Worm (Caenorhabditis elegans) whole organism, young adult: ENCODE measurements around the gene C44C10.3.
A peak's percentile ranks its signal among the peaks of the same experiment; 100 is the strongest.

Experiments
- D2030.7 ChIP-seq: fragments of 200-800 bp; sonication (Bioruptor generic); IDR thresholded peaks from 2 replicates; pipeline ENCODE4 v1.3.6; 2022; ENCODE audit warnings: missing genetic modification reagents, missing genetic modification characterization, missing compliant biosample characterization
- F39B2.1 ChIP-seq: fragments of 200-800 bp; sonication (Bioruptor generic); IDR thresholded peaks from 2 replicates; pipeline ENCODE4 v1.3.6; 2022; ENCODE audit warnings: missing genetic modification reagents, missing genetic modification characterization, missing compliant biosample characterization
- F49E8.2 ChIP-seq: sonication (generic microtip); optimal IDR thresholded peaks from 3 replicates; lab custom pipeline; 2017; ENCODE audit warnings: missing genetic modification characterization, mild to moderate bottlenecking, missing compliant biosample characterization, antibody characterized with exemption, moderate library complexity; ENCODE audit not compliant: insufficient read depth
- F55B11.4 ChIP-seq: sonication (generic microtip); optimal IDR thresholded peaks from 2 replicates; lab custom pipeline; 2016; ENCODE audit warnings: missing compliant biosample characterization, missing genetic modification characterization, borderline replicate concordance; ENCODE audit not compliant: insufficient read depth
- F57A8.1 ChIP-seq: fragments of 200-800 bp; sonication (Bioruptor generic); optimal IDR thresholded peaks from 2 replicates; lab custom pipeline; 2018; ENCODE audit warnings: mild to moderate bottlenecking, missing genetic modification characterization, moderate library complexity, missing compliant biosample characterization
- F57C9.4 ChIP-seq: sonication (generic microtip); optimal IDR thresholded peaks from 2 replicates; lab custom pipeline; 2017; ENCODE audit warnings: mild to moderate bottlenecking, missing genetic modification characterization, missing compliant biosample characterization
- K11D2.4 ChIP-seq: fragments of 200-800 bp; sonication (Bioruptor generic); IDR thresholded peaks from 2 replicates; pipeline ENCODE4 v1.3.6; 2022; ENCODE audit warnings: missing genetic modification reagents, missing genetic modification characterization, missing compliant biosample characterization
- K12H6.12 ChIP-seq: fragments of 200-800 bp; sonication (Bioruptor generic); optimal IDR thresholded peaks from 2 replicates; lab custom pipeline; 2018; ENCODE audit warnings: mild to moderate bottlenecking, missing genetic modification characterization, missing compliant biosample characterization
- T26A5.8 ChIP-seq: sonication (generic microtip); optimal IDR thresholded peaks from 2 replicates; lab custom pipeline; 2016; ENCODE audit warnings: missing genetic modification characterization, missing compliant biosample characterization
- Y53G8AR.9 ChIP-seq: fragments of 200-800 bp; sonication (Bioruptor generic); conservative IDR thresholded peaks from 2 replicates; pipeline ENCODE4 v1.3.6; 2022; ENCODE audit warnings: missing genetic modification reagents, missing genetic modification characterization, missing compliant biosample characterization
- ZK185.1 ChIP-seq: sonication (generic microtip); optimal IDR thresholded peaks from 2 replicates; lab custom pipeline; 2016; ENCODE audit warnings: mild to moderate bottlenecking, missing genetic modification characterization, missing compliant biosample characterization; ENCODE audit not compliant: poor library complexity, severe bottlenecking
- atf-7 ChIP-seq: sonication (generic microtip); optimal IDR thresholded peaks from 2 replicates; lab custom pipeline; 2017; ENCODE audit warnings: mild to moderate bottlenecking, missing genetic modification characterization, missing compliant biosample characterization
- attf-6 ChIP-seq: fragments of 200-800 bp; sonication (Bioruptor generic); IDR thresholded peaks from 2 replicates; pipeline ENCODE4 v1.3.6; 2022; ENCODE audit warnings: missing genetic modification reagents, missing genetic modification characterization, missing compliant biosample characterization
- ceh-100 ChIP-seq: fragments of 200-800 bp; sonication (Bioruptor generic); IDR thresholded peaks from 2 replicates; pipeline ENCODE4 v1.3.6; 2022; ENCODE audit warnings: missing genetic modification reagents, missing genetic modification characterization, missing compliant biosample characterization
- ceh-27 ChIP-seq: fragments of 200-800 bp; sonication (Bioruptor generic); optimal IDR thresholded peaks from 2 replicates; lab custom pipeline; 2018; ENCODE audit warnings: mild to moderate bottlenecking, missing genetic modification characterization, moderate library complexity, missing compliant biosample characterization
- ceh-40 ChIP-seq: fragments of 200-800 bp; sonication (Bioruptor generic); IDR thresholded peaks from 2 replicates; pipeline ENCODE4 v1.3.6; 2022; ENCODE audit warnings: missing genetic modification characterization, missing compliant biosample characterization
- ceh-79 ChIP-seq: sonication (generic microtip); optimal IDR thresholded peaks from 2 replicates; lab custom pipeline; 2017; ENCODE audit warnings: mild to moderate bottlenecking, missing genetic modification characterization, missing compliant biosample characterization
- dox-1 ChIP-seq: fragments of 200-800 bp; sonication (Bioruptor generic); IDR thresholded peaks from 2 replicates; pipeline ENCODE4 v1.3.6; 2022; ENCODE audit warnings: missing genetic modification reagents, missing genetic modification characterization, missing compliant biosample characterization
- dpff-1 ChIP-seq: sonication (generic microtip); optimal IDR thresholded peaks from 2 replicates; lab custom pipeline; 2017; ENCODE audit warnings: mild to moderate bottlenecking, missing genetic modification characterization, missing compliant biosample characterization
- efl-1 ChIP-seq: fragments of 150-350 bp; optimal IDR thresholded peaks from 2 replicates; lab custom pipeline; 2014; ENCODE audit warnings: missing biosample characterization, missing genetic modification reagents, missing genetic modification characterization
- ets-4 ChIP-seq: fragments of 200-800 bp; sonication (Bioruptor generic); optimal IDR thresholded peaks from 2 replicates; lab custom pipeline; 2018; ENCODE audit warnings: mild to moderate bottlenecking, missing genetic modification characterization, missing compliant biosample characterization
- gei-17 ChIP-seq: fragments of 200-800 bp; sonication (Bioruptor generic); optimal IDR thresholded peaks from 2 replicates; lab custom pipeline; 2018; ENCODE audit warnings: mild to moderate bottlenecking, missing genetic modification characterization, missing compliant biosample characterization
- let-526 ChIP-seq: fragments of 200-800 bp; sonication (Bioruptor generic); IDR thresholded peaks from 2 replicates; pipeline ENCODE4 v1.3.6; 2022; ENCODE audit warnings: missing genetic modification reagents, missing genetic modification characterization, missing compliant biosample characterization
- lin-54 ChIP-seq: fragments of 200-800 bp; sonication (Bioruptor generic); optimal IDR thresholded peaks from 2 replicates; lab custom pipeline; 2018; ENCODE audit warnings: mild to moderate bottlenecking, missing genetic modification characterization, missing compliant biosample characterization
- lir-1 ChIP-seq: fragments of 200-800 bp; sonication (Bioruptor generic); conservative IDR thresholded peaks from 2 replicates; pipeline ENCODE4 v1.3.6; 2022; ENCODE audit warnings: missing genetic modification reagents, missing genetic modification characterization, missing compliant biosample characterization
- madf-3 ChIP-seq: fragments of 200-800 bp; sonication (Bioruptor generic); IDR thresholded peaks from 2 replicates; pipeline ENCODE4 v1.3.6; 2022; ENCODE audit warnings: missing genetic modification reagents, missing genetic modification characterization, missing compliant biosample characterization
- madf-6 ChIP-seq: fragments of 200-800 bp; sonication (Bioruptor generic); IDR thresholded peaks from 2 replicates; pipeline ENCODE4 v1.3.6; 2022; ENCODE audit warnings: missing genetic modification reagents, missing genetic modification characterization, missing compliant biosample characterization
- madf-8 ChIP-seq: fragments of 200-800 bp; sonication (Bioruptor generic); conservative IDR thresholded peaks from 2 replicates; pipeline ENCODE4 v1.3.6; 2022; ENCODE audit warnings: missing genetic modification reagents, missing genetic modification characterization, missing compliant biosample characterization
- mcd-1 ChIP-seq: fragments of 200-800 bp; sonication (Bioruptor generic); IDR thresholded peaks from 2 replicates; pipeline ENCODE4 v1.3.6; 2022; ENCODE audit warnings: missing genetic modification reagents, missing genetic modification characterization, missing compliant biosample characterization
- mes-4 ChIP-seq: sonication (generic microtip); optimal IDR thresholded peaks from 2 replicates; lab custom pipeline; 2016; ENCODE audit warnings: missing genotype, missing genetic modification characterization, missing compliant biosample characterization
- nhr-179 ChIP-seq: sonication (generic microtip); optimal IDR thresholded peaks from 2 replicates; lab custom pipeline; 2016; ENCODE audit warnings: mild to moderate bottlenecking, missing genetic modification characterization, missing compliant biosample characterization
- nhr-80 ChIP-seq: sonication (generic microtip); optimal IDR thresholded peaks from 2 replicates; lab custom pipeline; 2016; ENCODE audit warnings: missing genetic modification characterization, missing compliant biosample characterization
- pbrm-1 ChIP-seq: fragments of 200-800 bp; sonication (Bioruptor generic); IDR thresholded peaks from 2 replicates; pipeline ENCODE4 v1.3.6; 2022; ENCODE audit warnings: missing genetic modification reagents, missing genetic modification characterization, missing compliant biosample characterization
- rcor-1 ChIP-seq: fragments of 200-800 bp; sonication (Bioruptor generic); IDR thresholded peaks from 2 replicates; pipeline ENCODE4 v1.3.6; 2022; ENCODE audit warnings: missing genetic modification reagents, missing genetic modification characterization, missing compliant biosample characterization
- rec-8 ChIP-seq, 2 experiments: sonication (generic microtip); optimal IDR thresholded peaks; 2 replicates each; lab custom pipeline; 2016; ENCODE audit warnings: mild to moderate bottlenecking in 2 of 2, missing genetic modification characterization in 2 of 2, missing genetic modification reagents in 2 of 2, missing genotype in 2 of 2, missing biosample characterization in 1 of 2, missing compliant biosample characterization in 1 of 2, moderate library complexity in 1 of 2
- rpc-1 ChIP-seq, 2 experiments: fragments of 150-350 bp in 1 of 2; sonication (generic microtip) in 1 of 2; optimal IDR thresholded peaks; 2 replicates each; lab custom pipeline; 2014 to 2018; ENCODE audit warnings: missing biosample characterization in 1 of 2, missing genetic modification characterization in 1 of 2, missing genetic modification reagents in 1 of 2, missing genotype in 1 of 2
- sea-2 ChIP-seq: fragments of 200-800 bp; sonication (Bioruptor generic); IDR thresholded peaks from 2 replicates; pipeline ENCODE4 v1.3.6; 2022; ENCODE audit warnings: missing genetic modification characterization, missing compliant biosample characterization
- snpc-4 ChIP-seq, 5 experiments: fragments of 150-350 bp in 1 of 5; sonication (generic microtip) in 4 of 5; optimal IDR thresholded peaks; 2 replicates each; lab custom pipeline; 2014 to 2018; ENCODE audit warnings: missing genetic modification characterization in 5 of 5, missing biosample characterization in 3 of 5, antibody characterized with exemption in 2 of 5, mild to moderate bottlenecking in 2 of 5, missing compliant biosample characterization in 2 of 5, missing genotype in 2 of 5, moderate library complexity in 2 of 5, missing genetic modification reagents in 1 of 5
- sptf-2 ChIP-seq: fragments of 200-800 bp; sonication (Bioruptor generic); optimal IDR thresholded peaks from 2 replicates; lab custom pipeline; 2018; ENCODE audit warnings: mild to moderate bottlenecking, missing genetic modification characterization, missing compliant biosample characterization
- unc-62 ChIP-seq: fragments of 150-350 bp; optimal IDR thresholded peaks from 2 replicates; lab custom pipeline; 2014; ENCODE audit warnings: missing biosample characterization, missing genetic modification reagents, missing genetic modification characterization
- xnd-1 ChIP-seq: sonication (generic microtip); optimal IDR thresholded peaks from 2 replicates; lab custom pipeline; 2016; ENCODE audit warnings: missing genotype, missing genetic modification reagents, missing genetic modification characterization, missing compliant biosample characterization
- zfh-2 ChIP-seq: fragments of 200-800 bp; sonication (Bioruptor generic); conservative IDR thresholded peaks from 2 replicates; pipeline ENCODE4 v1.3.6; 2022; ENCODE audit warnings: missing genetic modification reagents, missing genetic modification characterization, missing compliant biosample characterization
- zim-3 ChIP-seq: sonication (generic microtip); optimal IDR thresholded peaks from 2 replicates; lab custom pipeline; 2017; ENCODE audit warnings: mild to moderate bottlenecking, missing genetic modification characterization, moderate library complexity, missing compliant biosample characterization
- ztf-18 ChIP-seq: sonication (generic microtip); optimal IDR thresholded peaks from 2 replicates; lab custom pipeline; 2016; ENCODE audit warnings: missing genotype, mild to moderate bottlenecking, missing genetic modification characterization, missing compliant biosample characterization
- ztf-28 ChIP-seq: fragments of 200-800 bp; sonication (Bioruptor generic); IDR thresholded peaks from 2 replicates; pipeline ENCODE4 v1.3.6; 2022; ENCODE audit warnings: missing genetic modification reagents, missing genetic modification characterization, missing compliant biosample characterization
- ztf-3 ChIP-seq: fragments of 200-800 bp; sonication (Bioruptor generic); optimal IDR thresholded peaks from 2 replicates; lab custom pipeline; 2018; ENCODE audit warnings: mild to moderate bottlenecking, missing genetic modification characterization, missing compliant biosample characterization

C44C10.3 gene

DNA sequence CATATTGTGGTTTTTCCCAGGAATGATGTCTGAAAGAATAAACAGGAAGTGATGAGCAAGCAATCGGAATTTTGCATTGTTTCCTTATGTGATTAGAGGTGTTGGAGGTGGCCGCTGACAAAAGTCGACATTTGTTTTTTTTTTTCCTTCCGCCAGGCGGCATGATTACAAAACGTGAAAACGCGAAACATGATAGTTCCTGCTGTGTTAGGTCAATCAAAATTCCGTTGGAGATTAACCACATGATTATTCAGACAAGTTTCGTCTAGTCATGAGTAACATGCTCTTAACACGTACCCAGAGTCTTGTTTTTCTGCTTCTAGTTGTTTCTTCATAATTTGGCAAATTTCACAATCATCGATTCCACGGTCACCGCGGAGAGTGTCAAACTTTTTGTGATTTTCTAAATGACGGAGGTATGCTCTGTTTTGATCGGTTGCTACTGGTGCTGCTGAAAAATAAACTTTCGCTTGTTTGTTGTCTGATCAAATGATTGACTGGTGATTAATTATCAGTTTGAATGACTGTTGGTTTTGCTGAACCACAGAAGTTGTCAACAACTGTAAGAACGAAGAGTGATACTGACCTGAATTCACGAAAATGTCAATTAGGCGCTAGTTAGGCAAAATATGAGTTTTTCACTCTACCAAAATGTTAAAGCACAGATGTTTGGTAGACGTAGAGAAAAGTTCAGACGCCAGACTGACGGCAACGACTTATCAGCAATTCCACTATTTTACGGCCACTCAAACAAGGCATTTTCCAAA is 22.9 kb upstream of the C44C10.3 start (continued):
- TF ChIP-seq rec-8 (tag; optimal IDR thresholded peaks at IDR 0.05; lab: Kevin White, UChicago) (no peak), F57C9.4 (tag; lab: Kevin White, UChicago) (no peak), xnd-1 (tag; lab: Kevin White, UChicago) (no peak), sea-2 (GFP tag; lab: Robert Waterston, UW) (no peak), ZK185.1 (peak; percentile 24), lir-1 (no peak), ztf-3 (GFP tag; lab: Kevin White, UChicago) (no peak), F57A8.1 (GFP tag; lab: Kevin White, UChicago) (no peak), unc-62 (GFP tag; lab: Kevin White, UChicago) (peak; percentile 19), madf-8 (no peak), gei-17 (no peak), attf-6 (GFP tag; lab: Robert Waterston, UW) (no peak), K11D2.4 (GFP tag; lab: Robert Waterston, UW) (no peak), Y53G8AR.9 (no peak), F55B11.4 (tag; lab: Kevin White, UChicago) (no peak), T26A5.8 (tag; lab: Kevin White, UChicago) (no peak), rcor-1 (GFP tag; lab: Robert Waterston, UW) (no peak), ceh-79 (tag; lab: Kevin White, UChicago) (no peak), D2030.7 (GFP tag; lab: Robert Waterston, UW) (no peak), pbrm-1 (GFP tag; lab: Robert Waterston, UW) (no peak)

DNA sequence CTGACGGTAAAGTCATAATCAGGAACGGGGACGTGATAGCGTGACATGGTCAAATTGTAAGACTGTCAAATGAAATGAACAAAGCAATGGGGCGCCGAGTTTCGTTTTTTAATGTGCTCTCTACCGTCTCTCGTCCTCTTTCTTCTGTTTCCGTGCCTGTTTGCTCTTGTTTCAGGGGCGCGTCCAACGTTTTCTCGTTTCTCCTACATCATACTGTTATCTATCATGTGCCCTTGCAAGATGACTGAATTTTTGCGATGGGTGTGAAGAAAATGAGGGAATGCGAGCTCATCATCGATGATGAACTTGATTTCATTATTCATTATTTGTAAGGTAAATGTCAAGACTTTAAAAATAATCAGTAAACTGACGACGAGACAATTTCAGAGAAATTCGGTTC is 21.5 kb upstream of the C44C10.3 start, which contains the start of gene T04F8.7:
TSS of gene T04F8.7 (minus strand) at position 130 of the 400 bp plus-strand sequence.
- peak; percentile 61 for TF ChIP-seq atf-7 (tag; lab: Kevin White, UChicago)
- TF ChIP-seq ceh-100: no peak
- TF ChIP-seq F57A8.1 (GFP tag; lab: Kevin White, UChicago): no peak
- no peak for TF ChIP-seq ceh-79 (tag; lab: Kevin White, UChicago)
- no peak for TF ChIP-seq lin-54 (GFP tag; lab: Kevin White, UChicago)
- no peak for TF ChIP-seq zim-3 (tag; lab: Kevin White, UChicago)
- no peak for TF ChIP-seq D2030.7 (GFP tag; lab: Robert Waterston, UW)
- TF ChIP-seq efl-1 (GFP tag; lab: Kevin White, UChicago): no peak
- peak; percentile 49 for TF ChIP-seq ets-4 (GFP tag; lab: Kevin White, UChicago)
- peak; percentile 99 for TF ChIP-seq nhr-80 (tag; lab: Kevin White, UChicago)
- TF ChIP-seq ztf-28: no peak
- no peak for TF ChIP-seq madf-6
- TF ChIP-seq K12H6.12 (tag; lab: Kevin White, UChicago): no peak
- TF ChIP-seq ceh-27: no peak
- TF ChIP-seq ztf-18: no peak
- TF ChIP-seq dox-1 (GFP tag; lab: Robert Waterston, UW): peak; percentile 66
- TF ChIP-seq rpc-1 (optimal IDR thresholded peaks at IDR 0.05; lab: Kevin White, UChicago): no peak
- TF ChIP-seq rpc-1 (tag; optimal IDR thresholded peaks at IDR 0.05; lab: Kevin White, UChicago): no peak
- no peak for TF ChIP-seq sea-2 (GFP tag; lab: Robert Waterston, UW)
- no peak; the same call in 1 of the 2 replicates for TF ChIP-seq mcd-1
- TF ChIP-seq dpff-1 (tag; lab: Kevin White, UChicago): no peak
- TF ChIP-seq Y53G8AR.9: 0 out of 2 replicates have a peak, but pooled peaks have one; percentile 22
- TF ChIP-seq nhr-179 (tag; lab: Kevin White, UChicago): no peak
- no peak for TF ChIP-seq ceh-40 (GFP tag; lab: Robert Waterston, UW)
- no peak for TF ChIP-seq snpc-4 (GFP tag; optimal IDR thresholded peaks at IDR 0.05; lab: Kevin White, UChicago)
- TF ChIP-seq snpc-4 (tag; optimal IDR thresholded peaks at IDR 0.05; lab: Kevin White, UChicago): no peak
- no peak for TF ChIP-seq mes-4 (tag; lab: Kevin White, UChicago)
- TF ChIP-seq sptf-2 (GFP tag; lab: Kevin White, UChicago): no peak
- no peak for TF ChIP-seq let-526 (GFP tag; lab: Robert Waterston, UW)
- TF ChIP-seq madf-3 (GFP tag; lab: Robert Waterston, UW): no peak
- no peak for TF ChIP-seq F39B2.1
- no peak for TF ChIP-seq zfh-2 (GFP tag; lab: Robert Waterston, UW)
- no peak for TF ChIP-seq F49E8.2 (tag; lab: Kevin White, UChicago)
